Fruit fly (Drosophila melanogaster): Measurements from ENCODE around the gene CG10803.

DNA sequence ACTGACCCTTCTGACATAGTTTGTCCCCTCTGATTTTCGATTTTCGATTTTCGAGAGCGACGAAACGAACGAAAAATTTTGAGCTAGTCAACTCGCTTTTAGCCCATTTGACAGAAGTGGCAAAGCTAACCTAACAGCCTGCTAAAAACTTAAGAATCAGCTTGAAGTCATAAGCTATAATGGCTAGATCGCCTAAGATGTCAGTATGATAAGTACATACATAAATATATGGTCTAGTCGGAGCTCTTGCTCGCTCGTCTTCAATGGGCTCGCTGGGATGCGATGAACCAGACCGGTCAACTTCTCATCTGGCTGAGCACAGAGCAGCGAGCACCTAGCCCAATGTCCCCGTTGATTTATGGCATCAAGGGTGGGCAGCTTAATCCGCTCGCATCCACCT lies 49.7 kb upstream of the CG10803 start, which contains the start of gene CG14269:
- TF ChIP-seq CG8478 (optimal IDR thresholded peaks at IDR 0.05) (no peak), CTCF (optimal IDR thresholded peaks at IDR 0.05) (no peak)

All from S2 (cell line).